Worm (Caenorhabditis elegans): ENCODE results near the gene sec-15.

DNA sequence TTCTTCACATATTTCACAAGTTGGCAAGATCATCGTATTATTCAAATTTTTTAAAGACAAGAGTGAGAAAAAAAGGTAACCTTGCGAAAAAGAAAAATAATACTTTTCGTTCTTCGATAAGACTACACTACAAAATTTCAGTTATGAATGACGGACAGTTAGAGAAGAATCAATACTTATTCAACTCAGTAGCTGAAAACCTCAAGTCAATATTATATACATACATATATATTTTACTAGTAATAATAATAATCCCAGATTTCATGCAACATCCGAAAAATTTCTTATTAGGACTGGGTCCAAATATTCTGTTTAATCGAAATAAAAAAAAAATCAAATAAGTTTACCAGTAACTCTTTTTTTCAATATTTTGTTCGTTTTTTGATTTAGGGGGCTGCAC is 4.4 kb downstream of the sec-15 start, which contains the start of gene C28G1.6:
- TF ChIP-seq ztf-11 (tag; optimal IDR thresholded peaks at IDR 0.05), result no peak
- TF ChIP-seq ZK546.5 (tag; optimal IDR thresholded peaks at IDR 0.05), result no peak
- TF ChIP-seq pha-4 (tag; optimal IDR thresholded peaks at IDR 0.05), result peak; percentile 22
- TF ChIP-seq nhr-76 (tag; optimal IDR thresholded peaks at IDR 0.05), result no peak
